Fruit fly (Drosophila melanogaster): ENCODE results near the gene Sfp24Bc.
A peak's percentile ranks its signal among the peaks of the same experiment; 100 is the strongest.

Sfp24Bc gene

DNA sequence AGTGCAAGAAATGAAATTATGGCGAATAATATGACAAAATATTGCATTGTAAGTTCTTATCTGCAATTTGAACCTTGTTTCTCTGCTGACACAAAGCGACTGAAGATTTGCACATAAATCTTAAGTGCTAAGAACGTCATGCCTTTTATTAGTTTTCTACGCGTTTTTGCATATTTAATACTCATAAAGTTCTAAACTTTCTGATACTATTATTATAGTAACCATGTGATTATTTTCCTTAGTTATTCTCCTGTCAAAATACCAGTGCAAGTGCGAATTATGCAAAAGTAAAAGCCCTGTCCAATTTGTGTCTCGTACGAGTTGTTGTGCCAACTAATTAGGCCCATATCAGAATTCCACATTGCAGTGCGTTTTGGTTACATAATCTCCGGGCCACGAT, at the start of gene Sfp24Bc:
Gene Sfp24Bc (minus strand): TSS at position 101 of the 400 bp plus-strand sequence.
- TF ChIP-seq CG17801 (GFP tag; optimal IDR thresholded peaks at IDR 0.05; ENCODE audit: partially characterized antibody), result no peak

DNA sequence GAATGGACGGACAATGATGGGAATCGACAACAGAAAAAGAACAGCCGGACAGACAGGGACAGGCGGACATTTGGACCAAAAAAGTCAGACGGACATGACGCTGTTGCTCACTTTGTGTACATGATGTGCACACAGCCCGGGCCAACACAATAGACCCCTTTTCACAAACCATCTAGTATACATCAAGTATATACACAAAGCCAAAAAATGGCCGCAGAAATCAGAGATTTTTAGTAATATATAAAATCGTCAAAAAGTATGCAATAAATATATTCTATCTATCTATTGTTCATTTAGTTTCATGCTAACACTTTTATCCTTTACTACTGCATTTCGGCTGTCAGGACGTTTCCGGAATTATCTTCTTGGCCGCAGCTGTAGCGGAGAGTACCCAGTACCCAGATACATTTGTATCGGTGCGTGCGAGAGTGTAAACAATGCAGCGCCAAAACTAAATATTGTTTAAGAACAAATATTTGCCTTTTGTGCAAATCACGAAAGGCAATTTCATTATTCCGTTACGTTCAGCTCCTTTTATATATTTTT, 49.1 kb upstream of the Sfp24Bc start:
- no peak for TF ChIP-seq CG17801 (GFP tag; optimal IDR thresholded peaks at IDR 0.05; ENCODE audit: partially characterized antibody)

DNA sequence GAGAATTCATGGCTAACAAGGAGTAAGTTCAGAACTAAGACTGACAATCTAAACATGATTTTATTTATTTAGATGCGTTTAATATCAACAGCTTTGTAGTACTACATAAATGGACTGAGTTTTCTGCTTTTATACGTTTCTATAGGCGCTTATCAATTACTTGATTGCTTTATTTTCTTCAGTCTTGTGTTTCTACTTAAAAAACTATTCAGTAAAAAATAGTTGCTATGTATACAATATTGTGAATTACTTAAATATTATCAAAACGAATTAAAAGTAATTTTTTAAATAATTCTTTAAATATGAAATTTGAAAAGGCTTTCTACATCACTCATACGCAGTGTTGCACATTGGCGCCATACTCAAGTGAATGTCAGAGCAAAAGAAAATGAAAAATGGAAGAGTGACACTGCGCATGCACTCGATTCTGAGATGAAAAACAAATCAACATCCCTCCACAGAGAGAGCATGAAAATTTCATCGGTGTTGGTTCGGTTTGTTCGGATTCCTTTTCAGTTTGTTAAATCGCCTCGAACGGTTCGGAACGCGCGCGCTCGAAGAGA, 47.4 kb upstream of the Sfp24Bc start, which contains the start of the genes lectin-24A and Shaw:
Gene lectin-24A (minus strand): TSS at position 101 of the 563 bp plus-strand sequence.
Gene Shaw (plus strand): TSS at position 513 of the 563 bp plus-strand sequence.
- TF ChIP-seq CG17801 (GFP tag; optimal IDR thresholded peaks at IDR 0.05; ENCODE audit: partially characterized antibody), result no peak

dm6 chr2L:3713545-3714156, 43.3 kb upstream of the Sfp24Bc start:
- no peak for TF ChIP-seq CG17801 (GFP tag; optimal IDR thresholded peaks at IDR 0.05; ENCODE audit: partially characterized antibody)

dm6 chr2L:3712949-3713416, 42.6 kb upstream of the Sfp24Bc start, which contains the start of the genes CG31955 and CG2818:
Gene CG31955 (minus strand): TSS chr2L:3713105.
Gene CG2818 (plus strand): TSS chr2L:3713360.
- no peak for TF ChIP-seq CG17801 (GFP tag; optimal IDR thresholded peaks at IDR 0.05; ENCODE audit: partially characterized antibody)

- TF ChIP-seq CG17801 (GFP tag; optimal IDR thresholded peaks at IDR 0.05; ENCODE audit: partially characterized antibody), result peak; percentile 18
These were observed 41.3 kb upstream of the Sfp24Bc start, which contains the start of gene cutlet for dm6 chr2L:3711665-3712064. Gene cutlet (minus strand): TSS chr2L:3711748.

- TF ChIP-seq CG17801 (GFP tag; optimal IDR thresholded peaks at IDR 0.05; ENCODE audit: partially characterized antibody), result no peak
These were observed 36.6 kb upstream of the Sfp24Bc start, which contains the start of gene CG31777 for dm6 chr2L:3706963-3707362. Gene CG31777 (minus strand): TSS chr2L:3707063.

- no peak for TF ChIP-seq CG17801 (GFP tag; optimal IDR thresholded peaks at IDR 0.05; ENCODE audit: partially characterized antibody)
These were observed 35.1 kb upstream of the Sfp24Bc start, which contains the start of gene CG31778 for dm6 chr2L:3705438-3705921. Gene CG31778 (minus strand): TSS chr2L:3705488.

DNA sequence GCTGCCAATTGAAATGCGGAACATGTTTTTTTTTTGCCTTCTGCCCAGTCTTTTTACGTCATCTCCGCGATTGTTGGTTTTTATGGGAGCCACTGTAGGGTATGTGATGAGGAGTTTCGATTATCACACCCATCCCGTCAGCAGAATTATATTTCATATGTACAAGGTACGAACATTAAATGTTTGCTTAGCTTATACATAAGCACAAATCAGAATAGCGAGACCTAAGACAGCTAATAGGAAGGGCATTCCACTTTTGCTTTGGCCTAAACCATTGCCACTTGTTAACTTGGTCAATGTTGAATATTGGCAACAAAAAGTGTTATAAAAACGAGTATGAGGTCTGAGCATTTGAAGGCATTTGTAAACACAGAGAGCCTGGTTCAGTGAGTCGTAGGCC, 32.9 kb upstream of the Sfp24Bc start, which contains the start of gene CG2816:
Gene CG2816 (plus strand): TSS at position 400 of the 400 bp plus-strand sequence.
- no peak for TF ChIP-seq CG17801 (GFP tag; optimal IDR thresholded peaks at IDR 0.05; ENCODE audit: partially characterized antibody)

DNA sequence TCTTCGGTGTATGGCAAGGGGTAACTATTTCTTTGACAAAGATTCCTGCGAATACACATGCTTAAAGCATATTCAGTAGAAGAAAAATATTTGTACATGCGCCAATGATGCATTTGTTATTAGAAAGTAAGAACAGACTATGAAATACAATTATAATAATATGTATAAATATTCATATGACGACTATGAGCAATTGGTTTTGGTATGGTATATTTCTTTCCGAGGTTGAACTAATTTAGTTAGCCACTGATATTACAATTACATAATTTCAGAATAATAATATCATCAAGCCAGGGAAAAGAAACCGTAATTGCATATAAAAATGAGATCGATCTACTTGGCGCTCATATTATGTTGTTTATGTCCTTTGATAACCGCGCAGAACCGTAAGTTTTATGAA, 31.1 kb upstream of the Sfp24Bc start, which contains the start of gene CG43145:
Gene CG43145 (plus strand): TSS at position 301 of the 400 bp plus-strand sequence.
- TF ChIP-seq CG17801 (GFP tag; optimal IDR thresholded peaks at IDR 0.05; ENCODE audit: partially characterized antibody), result no peak

- TF ChIP-seq CG17801 (GFP tag; optimal IDR thresholded peaks at IDR 0.05; ENCODE audit: partially characterized antibody), result no peak
These were observed 30.6 kb upstream of the Sfp24Bc start, which contains the start of gene CG42467 for dm6 chr2L:3700990-3701389. Gene CG42467 (plus strand): TSS chr2L:3701290.

- TF ChIP-seq CG17801 (GFP tag; optimal IDR thresholded peaks at IDR 0.05; ENCODE audit: partially characterized antibody), result no peak
These were observed 30.0 kb upstream of the Sfp24Bc start, which contains the start of gene Sfp24C1 for dm6 chr2L:3700374-3700773. Gene Sfp24C1 (plus strand): TSS chr2L:3700674.

DNA sequence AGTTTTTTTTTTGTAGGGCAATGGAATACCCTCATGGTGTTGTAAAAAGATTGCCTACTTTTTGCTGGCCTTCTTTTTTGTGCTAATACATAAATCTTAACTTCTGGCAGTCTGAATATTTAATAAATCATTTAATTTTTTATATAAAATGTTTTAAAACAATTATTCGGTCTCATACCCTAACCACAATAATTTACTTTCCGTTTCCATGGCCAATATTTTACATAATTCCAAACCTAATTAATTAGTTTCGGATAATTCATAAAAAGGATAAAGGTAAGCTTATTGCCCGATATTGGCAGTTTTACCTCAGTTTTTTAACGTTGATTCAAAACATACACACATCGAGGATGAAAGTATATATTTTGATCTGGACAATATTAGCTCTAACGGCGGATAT, 29.5 kb upstream of the Sfp24Bc start, which contains the start of gene CG42465:
Gene CG42465 (plus strand): TSS at position 301 of the 400 bp plus-strand sequence.
- no peak for TF ChIP-seq CG17801 (GFP tag; optimal IDR thresholded peaks at IDR 0.05; ENCODE audit: partially characterized antibody)

dm6 chr2L:3698992-3699514, 28.7 kb upstream of the Sfp24Bc start, which contains the start of the genes CG10031 and CG42464:
Gene CG10031 (minus strand): TSS chr2L:3699092.
Gene CG42464 (plus strand): TSS chr2L:3699464.
- TF ChIP-seq CG17801 (GFP tag; optimal IDR thresholded peaks at IDR 0.05; ENCODE audit: partially characterized antibody), result no peak

DNA sequence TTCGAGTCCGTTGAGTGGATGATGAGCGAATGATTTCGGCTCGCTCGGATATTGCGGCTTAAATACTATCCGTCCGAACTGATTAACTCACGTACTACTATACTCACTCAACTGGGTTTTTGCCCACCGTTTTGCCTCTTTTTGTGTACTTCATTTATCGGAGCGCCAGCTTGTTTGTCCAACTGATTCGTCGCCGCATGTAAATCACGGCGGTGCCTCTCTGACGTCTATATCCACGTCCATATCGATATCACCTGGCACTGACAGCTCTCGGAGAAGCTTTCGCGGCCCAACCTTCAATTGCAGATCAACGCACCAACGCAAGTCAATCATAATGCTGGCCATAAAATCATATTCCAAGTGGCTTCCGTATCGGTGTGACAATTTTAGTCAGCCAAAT, 27.4 kb upstream of the Sfp24Bc start, which contains the start of gene CG3604:
Gene CG3604 (minus strand): TSS at position 101 of the 400 bp plus-strand sequence.
- TF ChIP-seq CG17801 (GFP tag; optimal IDR thresholded peaks at IDR 0.05; ENCODE audit: partially characterized antibody), result no peak
